Fruit fly (Drosophila melanogaster) whole organism, embryonic: ENCODE measurements around the gene hiro.
A peak's percentile ranks its signal among the peaks of the same experiment; 100 is the strongest.

Experiments used
- Atf-2 ChIP-seq: fragments of 200-800 bp; sonication (Bioruptor generic); optimal IDR thresholded peaks from 2 replicates; lab custom pipeline; 2016; ENCODE audit warnings: missing biosample characterization, missing genetic modification characterization
- B-H1 ChIP-seq: fragments of 200-800 bp; sonication (Bioruptor generic); IDR thresholded peaks from 3 replicates; pipeline ENCODE4 v1.3.6; 2022; ENCODE audit warnings: missing biosample characterization, missing genetic modification characterization
- Bteb2 ChIP-seq: fragments of 200-800 bp; sonication (Bioruptor generic); optimal IDR thresholded peaks from 2 replicates; lab custom pipeline; 2016; ENCODE audit warnings: missing biosample characterization, missing genetic modification characterization
- CG10366 ChIP-seq: fragments of 200-800 bp; sonication (Bioruptor generic); IDR thresholded peaks from 2 replicates; pipeline ENCODE4 v1.3.6; 2022; ENCODE audit warnings: missing biosample characterization, missing genetic modification characterization
- CG10565 ChIP-seq: fragments of 200-800 bp; sonication (Bioruptor generic); optimal IDR thresholded peaks from 3 replicates; lab custom pipeline; 2016; ENCODE audit warnings: missing biosample characterization, mild to moderate bottlenecking, missing genetic modification characterization
- CG12659 ChIP-seq: fragments of 200-800 bp; sonication (Bioruptor generic); optimal IDR thresholded peaks from 3 replicates; lab custom pipeline; 2017; ENCODE audit warnings: mild to moderate bottlenecking, missing biosample characterization, missing genetic modification reagents, missing genetic modification characterization
- CG13775 ChIP-seq: fragments of 200-800 bp; sonication (Bioruptor generic); optimal IDR thresholded peaks from 3 replicates; lab custom pipeline; 2017; ENCODE audit warnings: missing biosample characterization, mild to moderate bottlenecking, missing genetic modification characterization
- CG14860 ChIP-seq: fragments of 200-800 bp; sonication (Bioruptor generic); IDR thresholded peaks from 3 replicates; pipeline ENCODE4 v1.3.6; 2022; ENCODE audit warnings: missing biosample characterization, missing genetic modification characterization; ENCODE audit not compliant: partially characterized antibody
- CG15073 ChIP-seq: fragments of 200-800 bp; sonication (Bioruptor generic); optimal IDR thresholded peaks from 2 replicates; lab custom pipeline; 2016; ENCODE audit warnings: missing biosample characterization, missing genetic modification characterization
- CG15514 ChIP-seq: fragments of 200-800 bp; sonication (Bioruptor generic); optimal IDR thresholded peaks from 3 replicates; lab custom pipeline; 2017; ENCODE audit warnings: missing biosample characterization, missing genetic modification characterization, mild to moderate bottlenecking, moderate library complexity, missing genetic modification reagents
- CG17328 ChIP-seq: fragments of 200-800 bp; sonication (Bioruptor generic); IDR thresholded peaks from 2 replicates; pipeline ENCODE4 v1.3.6; 2022; ENCODE audit warnings: missing biosample characterization, missing genetic modification characterization
- CG17802 ChIP-seq: fragments of 200-800 bp; sonication (Bioruptor generic); optimal IDR thresholded peaks from 2 replicates; lab custom pipeline; 2018; ENCODE audit warnings: missing biosample characterization, mild to moderate bottlenecking, missing genetic modification characterization, moderate library complexity
- CG18262 ChIP-seq: fragments of 200-800 bp; optimal IDR thresholded peaks from 3 replicates; lab custom pipeline; 2019; ENCODE audit warnings: missing biosample characterization, mild to moderate bottlenecking, missing genetic modification characterization, moderate library complexity
- CG32772 ChIP-seq: fragments of 200-800 bp; sonication (Bioruptor generic); IDR thresholded peaks from 2 replicates; pipeline ENCODE4 v1.3.6; 2022; ENCODE audit warnings: missing biosample characterization, missing genetic modification characterization
- CG34376 ChIP-seq: fragments of 200-800 bp; sonication (Bioruptor generic); optimal IDR thresholded peaks from 2 replicates; lab custom pipeline; 2018; ENCODE audit warnings: missing biosample characterization, mild to moderate bottlenecking, missing genetic modification characterization
- CG4820 ChIP-seq: fragments of 200-800 bp; sonication (Bioruptor generic); optimal IDR thresholded peaks from 3 replicates; lab custom pipeline; 2016; ENCODE audit warnings: missing biosample characterization, missing genetic modification characterization
- CG5245 ChIP-seq: fragments of 200-800 bp; sonication (Bioruptor generic); optimal IDR thresholded peaks from 3 replicates; lab custom pipeline; 2016; ENCODE audit warnings: missing biosample characterization, missing genetic modification characterization
- CG6654 ChIP-seq: fragments of 200-800 bp; sonication (Bioruptor generic); optimal IDR thresholded peaks from 2 replicates; lab custom pipeline; 2017; ENCODE audit warnings: missing biosample characterization, mild to moderate bottlenecking, missing genetic modification characterization
- CG6854 ChIP-seq: fragments of 200-800 bp; sonication (Bioruptor generic); optimal IDR thresholded peaks from 3 replicates; lab custom pipeline; 2017; ENCODE audit warnings: missing biosample characterization, mild to moderate bottlenecking, missing genetic modification characterization
- CG9609 ChIP-seq: fragments of 200-800 bp; sonication (Bioruptor generic); optimal IDR thresholded peaks from 3 replicates; lab custom pipeline; 2016; ENCODE audit warnings: missing biosample characterization, missing genetic modification characterization
- Chrac-16 ChIP-seq: fragments of 200-800 bp; sonication (Bioruptor generic); optimal IDR thresholded peaks from 3 replicates; lab custom pipeline; 2016; ENCODE audit warnings: missing biosample characterization, missing genetic modification characterization
- D19B ChIP-seq: fragments of 200-800 bp; sonication (Bioruptor generic); optimal IDR thresholded peaks from 2 replicates; lab custom pipeline; 2017; ENCODE audit warnings: missing biosample characterization, mild to moderate bottlenecking, missing genetic modification characterization
- Doc3 ChIP-seq: fragments of 200-800 bp; sonication (Bioruptor generic); IDR thresholded peaks from 3 replicates; pipeline ENCODE4 v1.3.6; 2022; ENCODE audit warnings: missing biosample characterization, missing genetic modification characterization; ENCODE audit not compliant: partially characterized antibody
- Ets65A ChIP-seq: fragments of 200-800 bp; sonication (Bioruptor generic); peaks from one replicate; lab custom pipeline; 2016; ENCODE audit warnings: missing biosample characterization, missing genetic modification characterization
- HmgZ ChIP-seq: fragments of 200-800 bp; sonication (Bioruptor generic); optimal IDR thresholded peaks from 2 replicates; lab custom pipeline; 2018; ENCODE audit warnings: missing biosample characterization, mild to moderate bottlenecking, missing genetic modification characterization
- Kr ChIP-seq: fragments of 200-800 bp; sonication (Bioruptor generic); optimal IDR thresholded peaks from 2 replicates; lab custom pipeline; 2017; ENCODE audit warnings: missing biosample characterization, mild to moderate bottlenecking, missing genetic modification characterization
- MTF-1 ChIP-seq: fragments of 200-800 bp; sonication (Bioruptor generic); optimal IDR thresholded peaks from 2 replicates; lab custom pipeline; 2018; ENCODE audit warnings: missing biosample characterization, mild to moderate bottlenecking, missing genetic modification characterization, borderline replicate concordance
- Max ChIP-seq: fragments of 200-800 bp; sonication (Bioruptor generic); optimal IDR thresholded peaks from 2 replicates; lab custom pipeline; 2016; ENCODE audit warnings: missing biosample characterization, mild to moderate bottlenecking, missing genetic modification characterization
- Mes4 ChIP-seq: fragments of 200-800 bp; sonication (Bioruptor generic); optimal IDR thresholded peaks from 2 replicates; lab custom pipeline; 2016; ENCODE audit warnings: missing biosample characterization, missing genetic modification characterization
- NfI ChIP-seq: fragments of 200-800 bp; sonication (Bioruptor generic); optimal IDR thresholded peaks from 3 replicates; lab custom pipeline; 2018; ENCODE audit warnings: missing biosample characterization, mild to moderate bottlenecking, missing genetic modification characterization, moderate library complexity
- Poxn ChIP-seq: fragments of 200-800 bp; sonication (Bioruptor generic); IDR thresholded peaks from 2 replicates; pipeline ENCODE4 v1.3.6; 2022; ENCODE audit warnings: missing biosample characterization, missing genetic modification characterization
- ac ChIP-seq: fragments of 200-800 bp; sonication (Bioruptor generic); optimal IDR thresholded peaks from 3 replicates; lab custom pipeline; 2017; ENCODE audit warnings: missing biosample characterization, mild to moderate bottlenecking, missing genetic modification characterization
- dati ChIP-seq: fragments of 200-800 bp; sonication (Bioruptor generic); IDR thresholded peaks from 2 replicates; pipeline ENCODE4 v1.3.6; 2022; ENCODE audit warnings: missing biosample characterization, missing genetic modification characterization
- disco-r ChIP-seq: fragments of 200-800 bp; sonication (Bioruptor generic); optimal IDR thresholded peaks from 2 replicates; lab custom pipeline; 2016; ENCODE audit warnings: missing biosample characterization, missing genetic modification characterization
- fd102C ChIP-seq: fragments of 200-800 bp; sonication (Bioruptor generic); optimal IDR thresholded peaks from 2 replicates; lab custom pipeline; 2018; ENCODE audit warnings: missing biosample characterization, mild to moderate bottlenecking, missing genetic modification characterization, moderate library complexity
- gcm ChIP-seq: fragments of 200-800 bp; sonication (Bioruptor generic); optimal IDR thresholded peaks from 2 replicates; lab custom pipeline; 2019; ENCODE audit warnings: missing biosample characterization, mild to moderate bottlenecking, missing genetic modification characterization, moderate library complexity
- ind ChIP-seq: fragments of 200-800 bp; sonication (Bioruptor generic); optimal IDR thresholded peaks from 3 replicates; lab custom pipeline; 2016; ENCODE audit warnings: missing biosample characterization, missing genetic modification characterization
- insv ChIP-seq, 2 experiments: fragments of 200-800 bp; sonication (Bioruptor generic); optimal IDR thresholded peaks; 3 replicates each; lab custom pipeline; 2016 to 2018; ENCODE audit warnings: missing biosample characterization in 2 of 2, missing genetic modification characterization in 2 of 2
- jigr1 ChIP-seq: fragments of 200-800 bp; sonication (Bioruptor generic); IDR thresholded peaks from 3 replicates; pipeline ENCODE4 v1.3.6; 2022; ENCODE audit warnings: missing biosample characterization, missing genetic modification characterization
- jing ChIP-seq: fragments of 200-800 bp; sonication (Bioruptor generic); optimal IDR thresholded peaks from 2 replicates; lab custom pipeline; 2018; ENCODE audit warnings: missing biosample characterization, mild to moderate bottlenecking, missing genetic modification characterization
- jumu ChIP-seq: fragments of 200-800 bp; sonication (Bioruptor generic); optimal IDR thresholded peaks from 3 replicates; lab custom pipeline; 2016; ENCODE audit warnings: missing biosample characterization, missing genetic modification characterization
- lov ChIP-seq, 2 experiments: fragments of 200-800 bp in 1 of 2; fragments of >200 bp in 1 of 2; sonication (Bioruptor generic) in 1 of 2; IDR thresholded peaks in 1 of 2; optimal IDR thresholded peaks in 1 of 2; 2 replicates in 1 of 2; 3 replicates in 1 of 2; pipeline versions ENCODE4 v1.3.6 to Lab custom; 2017 to 2022; ENCODE audit warnings: missing biosample characterization in 1 of 2, missing genetic modification characterization in 1 of 2
- mirr ChIP-seq: fragments of 200-800 bp; sonication (Bioruptor generic); optimal IDR thresholded peaks from 3 replicates; lab custom pipeline; 2018; ENCODE audit warnings: missing biosample characterization, mild to moderate bottlenecking, missing genetic modification characterization
- pho ChIP-seq: fragments of 200-800 bp; sonication (Bioruptor generic); optimal IDR thresholded peaks from 2 replicates; lab custom pipeline; 2016; ENCODE audit warnings: missing biosample characterization, missing genetic modification characterization
- phol ChIP-seq: fragments of 200-800 bp; sonication (Bioruptor generic); optimal IDR thresholded peaks from 3 replicates; lab custom pipeline; 2018; ENCODE audit warnings: missing biosample characterization, mild to moderate bottlenecking, missing genetic modification characterization, moderate library complexity
- ranshi ChIP-seq: fragments of 200-800 bp; sonication (Bioruptor generic); IDR thresholded peaks from 2 replicates; pipeline ENCODE4 v1.3.6; 2022; ENCODE audit warnings: missing biosample characterization, missing genetic modification characterization
- schlank ChIP-seq: fragments of 200-800 bp; sonication (Bioruptor generic); optimal IDR thresholded peaks from 2 replicates; lab custom pipeline; 2018; ENCODE audit warnings: missing biosample characterization, mild to moderate bottlenecking, missing genetic modification characterization
- sr ChIP-seq: fragments of 200-800 bp; sonication (Bioruptor generic); IDR thresholded peaks from 3 replicates; pipeline ENCODE4 v1.3.6; 2022; ENCODE audit warnings: missing biosample characterization, missing genetic modification characterization
- twi ChIP-seq: fragments of 200-800 bp; optimal IDR thresholded peaks from 2 replicates; lab custom pipeline; 2019; ENCODE audit warnings: missing biosample characterization, mild to moderate bottlenecking, missing genetic modification characterization, moderate library complexity

The hiro gene

DNA sequence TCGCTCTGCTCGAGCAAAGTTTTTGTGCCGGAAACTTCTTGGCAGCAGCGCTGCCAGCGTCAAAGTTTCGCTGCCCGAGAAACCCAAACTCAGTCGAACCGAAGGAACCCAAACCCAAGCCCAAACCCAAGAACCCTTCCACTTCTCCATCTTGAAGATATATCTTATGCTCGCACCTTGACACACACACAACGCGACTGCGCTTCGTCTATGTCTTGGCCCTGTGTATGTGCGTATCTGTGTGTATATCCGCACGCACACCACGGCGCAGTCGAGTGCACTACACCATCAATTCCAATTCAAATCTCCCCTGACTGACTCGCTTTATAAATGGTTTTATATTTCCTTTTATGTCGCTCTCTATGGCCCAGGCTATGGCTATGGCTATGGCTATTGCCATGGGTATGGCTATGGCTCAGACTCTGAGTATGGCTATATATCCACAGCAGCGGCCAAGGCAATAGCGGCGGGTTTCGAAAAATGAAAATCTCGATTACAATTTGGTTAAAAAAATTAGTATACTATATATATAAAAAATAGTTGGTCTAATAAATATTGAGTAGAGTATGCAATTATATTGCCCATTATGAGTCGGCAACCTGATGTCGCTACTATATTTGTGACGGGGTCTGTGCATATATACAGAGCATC, 8.8 kb upstream of the hiro start (continued):
- TF ChIP-seq disco-r (GFP tag; lab: Kevin White, UChicago) (no peak), lov (optimal IDR thresholded peaks at IDR 0.05; lab: Kevin White, UChicago) (no peak), lov (GFP tag; IDR thresholded peaks at IDR 0.05; lab: Robert Waterston, UW) (peak; percentile 96), CG15514 (GFP tag; lab: Kevin White, UChicago) (peak; percentile 88), Max (GFP tag; lab: Kevin White, UChicago) (peak; percentile 93), phol (peak; percentile 96), jumu (GFP tag; lab: Kevin White, UChicago) (no peak), CG6854 (GFP tag; lab: Kevin White, UChicago) (peak; percentile 96), CG14860 (no peak), NfI (GFP tag; lab: Kevin White, UChicago) (peak; percentile 93), B-H1 (GFP tag; lab: Robert Waterston, UW) (peak; percentile 92), CG32772 (peak; percentile 94), Poxn (GFP tag; lab: Robert Waterston, UW) (peak; percentile 85), Kr (peak; percentile 89), CG13775 (GFP tag; lab: Kevin White, UChicago) (peak; percentile 95), Mes4 (peak; percentile 21), ac (GFP tag; lab: Kevin White, UChicago) (peak; percentile 89), gcm (GFP tag; lab: Kevin White, UChicago) (peak; percentile 96), Ets65A (peak; percentile 90), dati (GFP tag; lab: Robert Waterston, UW) (peak; percentile 91), twi (tag; lab: Kevin White, UChicago) (peak; percentile 90), schlank (peak; percentile 87), CG17328 (peak; percentile 97), CG17802 (tag; lab: Kevin White, UChicago) (peak; percentile 80), insv (GFP tag; optimal IDR thresholded peaks at IDR 0.05; lab: Kevin White, UChicago) (peak in 1 of 2 experiments; percentile 47), CG12659 (GFP tag; lab: Kevin White, UChicago) (peak; percentile 96), jigr1 (GFP tag; lab: Robert Waterston, UW) (peak; percentile 88), CG4820 (peak; percentile 94), D19B (GFP tag; lab: Kevin White, UChicago) (peak; percentile 87), CG10565 (GFP tag; lab: Kevin White, UChicago) (peak; percentile 57), CG5245 (peak; percentile 94), CG10366 (GFP tag; lab: Robert Waterston, UW) (peak; percentile 93), mirr (GFP tag; lab: Kevin White, UChicago) (peak; percentile 67), fd102C (GFP tag; lab: Kevin White, UChicago) (peak; percentile 73), ind (GFP tag; lab: Kevin White, UChicago) (peak; percentile 93), CG18262 (peak; percentile 98), pho (GFP tag; lab: Kevin White, UChicago) (peak; percentile 15), CG15073 (GFP tag; lab: Kevin White, UChicago) (peak; percentile 29), jing (GFP tag; lab: Kevin White, UChicago) (peak; percentile 90), sr (GFP tag; lab: Robert Waterston, UW) (peak; percentile 83), CG9609 (peak; percentile 37), CG34376 (GFP tag; lab: Kevin White, UChicago) (peak; percentile 69), Doc3 (GFP tag; lab: Robert Waterston, UW) (no peak), Bteb2 (GFP tag; lab: Kevin White, UChicago) (peak; percentile 33), Atf-2 (GFP tag; lab: Kevin White, UChicago) (peak; percentile 64), Chrac-16 (GFP tag; lab: Kevin White, UChicago) (peak; percentile 88), HmgZ (tag; lab: Kevin White, UChicago) (peak; percentile 96), CG6654 (GFP tag; lab: Kevin White, UChicago) (peak; percentile 83), MTF-1 (GFP tag; lab: Kevin White, UChicago) (peak; percentile 93), ranshi (peak; percentile 97)
